Fruit fly (Drosophila melanogaster): ENCODE measurements around the gene MtnE.

DNA sequence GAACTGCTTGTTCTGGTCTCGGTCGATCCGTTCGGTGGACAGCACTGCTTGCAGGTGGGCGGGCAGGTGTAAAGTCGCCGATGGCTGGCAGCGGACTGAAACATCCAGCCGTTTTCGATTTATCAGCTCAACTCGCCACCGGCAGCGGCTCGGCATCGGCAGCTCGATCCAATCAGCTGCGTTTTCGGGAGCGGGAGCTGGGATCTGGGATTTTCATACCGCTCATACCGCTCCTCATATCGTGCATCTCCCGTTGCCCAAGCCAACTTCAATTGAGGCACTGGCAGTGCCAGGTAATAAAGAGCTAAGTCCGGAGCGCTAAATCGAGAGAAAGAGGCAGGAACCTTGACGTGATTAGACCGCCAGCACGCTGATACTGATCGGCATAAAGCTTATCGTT lies 22.1 kb downstream of the MtnE start, which contains the start of gene MFS9:
- TF ChIP-seq rn (GFP tag; IDR thresholded peaks at IDR 0.05) (no peak), D1 (tag; optimal IDR thresholded peaks at IDR 0.05) (no peak), CG17806 (tag; optimal IDR thresholded peaks at IDR 0.05) (no peak), CG34367 (tag; optimal IDR thresholded peaks at IDR 0.05) (no peak), CG14655 (GFP tag; optimal IDR thresholded peaks at IDR 0.05) (no peak), gl (tag; optimal IDR thresholded peaks at IDR 0.05) (no peak), CG9948 (tag; optimal IDR thresholded peaks at IDR 0.05) (no peak), fd96Ca (GFP tag; IDR thresholded peaks at IDR 0.05) (no peak), EcR (GFP tag; optimal IDR thresholded peaks at IDR 0.05) (no peak), CG4496 (GFP tag; IDR thresholded peaks at IDR 0.05) (no peak), Snoo (tag; optimal IDR thresholded peaks at IDR 0.05) (no peak), CG32121 (GFP tag; IDR thresholded peaks at IDR 0.05) (no peak), CG15710 (tag; optimal IDR thresholded peaks at IDR 0.05) (no peak)

All from whole organism, pupa.